Fruit fly (Drosophila melanogaster) whole organism, embryonic: ENCODE measurements around the gene CG12607.

ENCODE experiments used
- Atf6 ChIP-seq: fragments of 200-800 bp; sonication (Bioruptor generic); IDR thresholded peaks from 2 replicates; pipeline ENCODE4 v1.3.6; 2022; ENCODE audit warnings: missing biosample characterization, missing genetic modification characterization
- B-H1 ChIP-seq: fragments of 200-800 bp; sonication (Bioruptor generic); IDR thresholded peaks from 3 replicates; pipeline ENCODE4 v1.3.6; 2022; ENCODE audit warnings: missing biosample characterization, missing genetic modification characterization
- CG11085 ChIP-seq: fragments of 200-800 bp; sonication (Bioruptor generic); IDR thresholded peaks from 2 replicates; pipeline ENCODE4 v1.3.6; 2022; ENCODE audit warnings: missing biosample characterization, missing genetic modification characterization
- CG11093 ChIP-seq: fragments of 200-800 bp; sonication (Bioruptor generic); IDR thresholded peaks from 3 replicates; pipeline ENCODE4 v1.3.6; 2022; ENCODE audit warnings: missing biosample characterization, missing genetic modification characterization
- CG12071 ChIP-seq: fragments of 200-800 bp; sonication (Bioruptor generic); optimal IDR thresholded peaks from 3 replicates; lab custom pipeline; 2018; ENCODE audit warnings: missing biosample characterization, mild to moderate bottlenecking, missing genetic modification characterization
- CG14667 ChIP-seq: fragments of 200-800 bp; sonication (Bioruptor generic); IDR thresholded peaks from 2 replicates; pipeline ENCODE4 v1.3.6; 2022; ENCODE audit warnings: missing biosample characterization, missing genetic modification characterization
- CG15011 ChIP-seq: fragments of 200-800 bp; sonication (Bioruptor generic); optimal IDR thresholded peaks from 3 replicates; lab custom pipeline; 2018; ENCODE audit warnings: missing biosample characterization, mild to moderate bottlenecking, missing genetic modification characterization
- CG1529 ChIP-seq: fragments of 200-800 bp; sonication (Bioruptor generic); optimal IDR thresholded peaks from 3 replicates; lab custom pipeline; 2018; ENCODE audit warnings: missing biosample characterization, missing genetic modification characterization
- CG1603 ChIP-seq: fragments of 200-800 bp; sonication (Bioruptor generic); optimal IDR thresholded peaks from 2 replicates; lab custom pipeline; 2019; ENCODE audit warnings: missing biosample characterization, mild to moderate bottlenecking, missing genetic modification characterization, moderate library complexity
- CG17829 ChIP-seq: fragments of 200-800 bp; optimal IDR thresholded peaks from 2 replicates; lab custom pipeline; 2019; ENCODE audit warnings: missing biosample characterization, mild to moderate bottlenecking, missing genetic modification characterization, moderate library complexity
- CG18011 ChIP-seq: fragments of 200-800 bp; sonication (Bioruptor generic); optimal IDR thresholded peaks from 2 replicates; lab custom pipeline; 2017; ENCODE audit warnings: missing biosample characterization, missing genetic modification characterization, mild to moderate bottlenecking, moderate library complexity, missing genotype
- CG2678 ChIP-seq: fragments of 200-800 bp; sonication (Bioruptor generic); optimal IDR thresholded peaks from 3 replicates; lab custom pipeline; 2019; ENCODE audit warnings: missing biosample characterization, mild to moderate bottlenecking, missing genetic modification characterization, moderate library complexity
- CG32767 ChIP-seq: fragments of 200-800 bp; sonication (Bioruptor generic); IDR thresholded peaks from 2 replicates; pipeline ENCODE4 v1.3.6; 2022; ENCODE audit warnings: missing biosample characterization, missing genetic modification characterization
- CG32772 ChIP-seq: fragments of 200-800 bp; sonication (Bioruptor generic); IDR thresholded peaks from 2 replicates; pipeline ENCODE4 v1.3.6; 2022; ENCODE audit warnings: missing biosample characterization, missing genetic modification characterization
- CG33213 ChIP-seq: fragments of 200-800 bp; sonication (Bioruptor generic); optimal IDR thresholded peaks from 3 replicates; lab custom pipeline; 2016; ENCODE audit warnings: missing biosample characterization, missing genetic modification characterization
- CG3726 ChIP-seq: fragments of 200-800 bp; sonication (Bioruptor generic); IDR thresholded peaks from 3 replicates; pipeline ENCODE4, ENCODE4 v1.3.6; 2022; ENCODE audit warnings: missing biosample characterization, missing genetic modification characterization
- CG5245 ChIP-seq: fragments of 200-800 bp; sonication (Bioruptor generic); optimal IDR thresholded peaks from 3 replicates; lab custom pipeline; 2016; ENCODE audit warnings: missing biosample characterization, missing genetic modification characterization
- CG5953 ChIP-seq: fragments of 200-800 bp; sonication (Bioruptor generic); IDR thresholded peaks from 2 replicates; pipeline ENCODE4 v1.3.6; 2022; ENCODE audit warnings: missing biosample characterization, missing genetic modification characterization
- CG6175 ChIP-seq: fragments of 200-800 bp; sonication (Bioruptor generic); IDR thresholded peaks from 3 replicates; pipeline ENCODE4 v1.3.6; 2022; ENCODE audit warnings: missing biosample characterization, missing genetic modification characterization
- CG6689 ChIP-seq: fragments of 200-800 bp; sonication (Bioruptor generic); IDR thresholded peaks from 2 replicates; pipeline ENCODE4 v1.3.6; 2022; ENCODE audit warnings: missing biosample characterization, missing genetic modification characterization
- CG9727 ChIP-seq: fragments of 200-800 bp; sonication (Bioruptor generic); optimal IDR thresholded peaks from 3 replicates; lab custom pipeline; 2017; ENCODE audit warnings: missing biosample characterization, mild to moderate bottlenecking, missing genetic modification characterization
- Chrac-16 ChIP-seq: fragments of 200-800 bp; sonication (Bioruptor generic); optimal IDR thresholded peaks from 3 replicates; lab custom pipeline; 2016; ENCODE audit warnings: missing biosample characterization, missing genetic modification characterization
- D19A ChIP-seq: fragments of 200-800 bp; optimal IDR thresholded peaks from 3 replicates; lab custom pipeline; 2019; ENCODE audit warnings: missing biosample characterization, mild to moderate bottlenecking, missing genetic modification characterization, moderate library complexity
- D19B ChIP-seq: fragments of 200-800 bp; sonication (Bioruptor generic); optimal IDR thresholded peaks from 2 replicates; lab custom pipeline; 2017; ENCODE audit warnings: missing biosample characterization, mild to moderate bottlenecking, missing genetic modification characterization
- Dip3 ChIP-seq: fragments of 200-800 bp; sonication (Bioruptor generic); optimal IDR thresholded peaks from 3 replicates; lab custom pipeline; 2016; ENCODE audit warnings: missing biosample characterization, missing genetic modification characterization
- HHEX ChIP-seq: fragments of 200-800 bp; sonication (Bioruptor generic); optimal IDR thresholded peaks from 3 replicates; lab custom pipeline; 2017; ENCODE audit warnings: missing biosample characterization, mild to moderate bottlenecking, missing genetic modification characterization, missing genetic modification reagents
- Lhr ChIP-seq: fragments of 200-800 bp; sonication (Bioruptor generic); optimal IDR thresholded peaks from 3 replicates; lab custom pipeline; 2017; ENCODE audit warnings: mild to moderate bottlenecking, missing biosample characterization, missing genetic modification reagents, missing genetic modification characterization
- Mad ChIP-seq: fragments of 200-800 bp; sonication (Bioruptor generic); optimal IDR thresholded peaks from 2 replicates; lab custom pipeline; 2016; ENCODE audit warnings: missing biosample characterization, missing genetic modification characterization
- Sry-β ChIP-seq: fragments of 200-800 bp; sonication (Bioruptor generic); optimal IDR thresholded peaks from 2 replicates; lab custom pipeline; 2018; ENCODE audit warnings: missing biosample characterization, mild to moderate bottlenecking, missing genetic modification characterization, moderate library complexity
- Xbp1 ChIP-seq: fragments of 200-800 bp; sonication (Bioruptor generic); optimal IDR thresholded peaks from 3 replicates; lab custom pipeline; 2016; ENCODE audit warnings: missing biosample characterization, mild to moderate bottlenecking, missing genetic modification characterization
- amos ChIP-seq: fragments of 200-800 bp; sonication (Bioruptor generic); IDR thresholded peaks from 2 replicates; pipeline ENCODE4 v1.3.6; 2022; ENCODE audit warnings: missing biosample characterization, missing genetic modification characterization; ENCODE audit not compliant: partially characterized antibody
- bab2 ChIP-seq: fragments of 200-800 bp; sonication (Bioruptor generic); optimal IDR thresholded peaks from 2 replicates; lab custom pipeline; 2016; ENCODE audit warnings: missing biosample characterization, missing genetic modification characterization
- cato ChIP-seq: fragments of 200-800 bp; sonication (Bioruptor generic); optimal IDR thresholded peaks from 2 replicates; lab custom pipeline; 2016; ENCODE audit warnings: missing biosample characterization, missing genetic modification characterization, borderline replicate concordance
- crp ChIP-seq, 2 experiments: fragments of 200-800 bp; sonication (Bioruptor generic); optimal IDR thresholded peaks; 2 replicates in 1 of 2; 3 replicates in 1 of 2; lab custom pipeline; 2017; ENCODE audit warnings: missing biosample characterization in 2 of 2, missing genetic modification characterization in 2 of 2, mild to moderate bottlenecking in 1 of 2, moderate library complexity in 1 of 2
- dmrt99B ChIP-seq: fragments of 200-800 bp; sonication (Bioruptor generic); optimal IDR thresholded peaks from 2 replicates; lab custom pipeline; 2018; ENCODE audit warnings: missing biosample characterization, mild to moderate bottlenecking, missing genetic modification characterization, moderate library complexity
- ems ChIP-seq: fragments of 200-800 bp; sonication (Bioruptor generic); optimal IDR thresholded peaks from 3 replicates; lab custom pipeline; 2016; ENCODE audit warnings: missing biosample characterization, missing genetic modification characterization
- ewg ChIP-seq: fragments of 200-800 bp; sonication (Bioruptor generic); optimal IDR thresholded peaks from 3 replicates; lab custom pipeline; 2017; ENCODE audit warnings: mild to moderate bottlenecking, missing biosample characterization, missing genetic modification reagents, missing genetic modification characterization
- gce ChIP-seq: fragments of 200-800 bp; sonication (Bioruptor generic); IDR thresholded peaks from 3 replicates; pipeline ENCODE4 v1.3.6; 2022; ENCODE audit warnings: missing biosample characterization, missing genetic modification characterization
- gfzf ChIP-seq: fragments of 200-800 bp; sonication (Bioruptor generic); optimal IDR thresholded peaks from 2 replicates; lab custom pipeline; 2016; ENCODE audit warnings: missing biosample characterization, mild to moderate bottlenecking, missing genetic modification characterization, moderate library complexity
- grau ChIP-seq: fragments of 200-800 bp; optimal IDR thresholded peaks from 3 replicates; lab custom pipeline; 2019; ENCODE audit warnings: missing biosample characterization, mild to moderate bottlenecking, missing genetic modification characterization, moderate library complexity
- inv ChIP-seq: fragments of 200-800 bp; sonication (Bioruptor generic); IDR thresholded peaks from 2 replicates; pipeline ENCODE4 v1.3.6; 2022; ENCODE audit warnings: missing biosample characterization, missing genetic modification characterization; ENCODE audit not compliant: partially characterized antibody
- lmd ChIP-seq: fragments of 200-800 bp; sonication (Bioruptor generic); IDR thresholded peaks from 2 replicates; pipeline ENCODE4 v1.3.6; 2022; ENCODE audit warnings: missing biosample characterization, missing genetic modification characterization
- lov ChIP-seq, 2 experiments: fragments of 200-800 bp in 1 of 2; fragments of >200 bp in 1 of 2; sonication (Bioruptor generic) in 1 of 2; IDR thresholded peaks in 1 of 2; optimal IDR thresholded peaks in 1 of 2; 2 replicates in 1 of 2; 3 replicates in 1 of 2; pipeline versions ENCODE4 v1.3.6 to Lab custom; 2017 to 2022; ENCODE audit warnings: missing biosample characterization in 1 of 2, missing genetic modification characterization in 1 of 2
- rib ChIP-seq: fragments of 200-800 bp; sonication (Bioruptor generic); IDR thresholded peaks from 2 replicates; pipeline ENCODE4 v1.3.6; 2022; ENCODE audit warnings: missing biosample characterization, missing genetic modification characterization
- slbo ChIP-seq: fragments of 200-800 bp; sonication (Bioruptor generic); IDR thresholded peaks from 2 replicates; pipeline ENCODE4 v1.3.6; 2022; ENCODE audit warnings: missing biosample characterization, missing genetic modification characterization
- slp2 ChIP-seq: fragments of 200-800 bp; sonication (Bioruptor generic); optimal IDR thresholded peaks from 2 replicates; lab custom pipeline; 2016; ENCODE audit warnings: missing biosample characterization, missing genetic modification characterization
- stc ChIP-seq: fragments of 200-800 bp; sonication (Bioruptor generic); IDR thresholded peaks from 2 replicates; pipeline ENCODE4 v1.3.6; 2022; ENCODE audit warnings: missing biosample characterization, missing genetic modification characterization
- tin ChIP-seq: fragments of 200-800 bp; sonication (Bioruptor generic); optimal IDR thresholded peaks from 3 replicates; lab custom pipeline; 2016; ENCODE audit warnings: missing biosample characterization, missing genetic modification characterization
- zf30C ChIP-seq: fragments of 200-800 bp; sonication (Bioruptor generic); optimal IDR thresholded peaks from 3 replicates; lab custom pipeline; 2018; ENCODE audit warnings: missing biosample characterization, mild to moderate bottlenecking, missing genetic modification characterization

The CG12607 gene

dm6 chr3L:4403180-4403769 is 43.1 kb upstream of the CG12607 start, which contains the start of gene Syx17 (continued):
- TF ChIP-seq Lhr (peak; percentile 48), CG18011 (GFP tag; lab: Kevin White, UChicago) (peak; percentile 29), slp2 (GFP tag; lab: Kevin White, UChicago) (peak; percentile 39), D19A (tag; lab: Kevin White, UChicago) (peak; percentile 47), CG1603 (tag; lab: Kevin White, UChicago) (peak; percentile 84), CG6689 (GFP tag; lab: Robert Waterston, UW) (peak; percentile 19; the same call in 1 of the 2 replicates), gce (GFP tag; lab: Robert Waterston, UW) (no peak), rib (peak; percentile 76; the same call in 1 of the 2 replicates), CG17829 (peak; percentile 71), slbo (GFP tag; lab: Robert Waterston, UW) (peak; percentile 79), cato (GFP tag; lab: Kevin White, UChicago) (no peak), lmd (peak; percentile 45; the same call in 1 of the 2 replicates), CG32772 (GFP tag; lab: Robert Waterston, UW) (no peak), CG33213 (GFP tag; lab: Kevin White, UChicago) (peak; percentile 70), CG11085 (GFP tag; lab: Robert Waterston, UW) (0 out of 2 replicates have a peak, but pooled peaks have one; percentile 32), CG9727 (GFP tag; lab: Kevin White, UChicago) (peak; percentile 43), CG32767 (GFP tag; lab: Robert Waterston, UW) (no peak), inv (GFP tag; lab: Robert Waterston, UW) (peak; percentile 85), Dip3 (GFP tag; lab: Kevin White, UChicago) (peak; percentile 54), B-H1 (GFP tag; lab: Robert Waterston, UW) (no peak), CG5953 (GFP tag; lab: Robert Waterston, UW) (no peak), dmrt99B (tag; lab: Kevin White, UChicago) (peak; percentile 61), crp (GFP tag; optimal IDR thresholded peaks at IDR 0.05; lab: Kevin White, UChicago) (peak in 1 of 2 experiments; percentile 18), CG11093 (GFP tag; lab: Robert Waterston, UW) (no peak), stc (GFP tag; lab: Robert Waterston, UW) (no peak), zf30C (GFP tag; lab: Kevin White, UChicago) (peak; percentile 30), grau (tag; lab: Kevin White, UChicago) (peak; percentile 60), Atf6 (GFP tag; lab: Robert Waterston, UW) (peak; percentile 56; the same call in 1 of the 2 replicates), CG5245 (GFP tag; lab: Kevin White, UChicago) (peak; percentile 33), CG15011 (GFP tag; lab: Kevin White, UChicago) (no peak), lov (optimal IDR thresholded peaks at IDR 0.05; lab: Kevin White, UChicago) (no peak), lov (GFP tag; IDR thresholded peaks at IDR 0.05; lab: Robert Waterston, UW) (no peak), D19B (GFP tag; lab: Kevin White, UChicago) (peak; percentile 19), ems (GFP tag; lab: Kevin White, UChicago) (peak; percentile 63), gfzf (GFP tag; lab: Kevin White, UChicago) (peak; percentile 42), CG6175 (GFP tag; lab: Robert Waterston, UW) (no peak), CG12071 (GFP tag; lab: Kevin White, UChicago) (peak; percentile 35), CG14667 (no peak), Sry-β (GFP tag; lab: Kevin White, UChicago) (peak; percentile 35), bab2 (GFP tag; lab: Kevin White, UChicago) (peak; percentile 60), amos (peak; percentile 95), Chrac-16 (GFP tag; lab: Kevin White, UChicago) (peak; percentile 61), HHEX (GFP tag; lab: Kevin White, UChicago) (peak; percentile 2), ewg (GFP tag; lab: Kevin White, UChicago) (peak; percentile 90), CG2678 (tag; lab: Kevin White, UChicago) (peak; percentile 59), CG3726 (GFP tag; lab: Robert Waterston, UW) (no peak), Xbp1 (GFP tag; lab: Kevin White, UChicago) (peak; percentile 68), tin (GFP tag; lab: Kevin White, UChicago) (peak; percentile 62), CG1529 (GFP tag; lab: Kevin White, UChicago) (peak; percentile 30), Mad (GFP tag; lab: Kevin White, UChicago) (peak; percentile 73)
